Worm (Caenorhabditis elegans): ENCODE data around the gene Y49F6B.2.

- no peak for TF ChIP-seq him-1 (tag; optimal IDR thresholded peaks at IDR 0.05)
- no peak for TF ChIP-seq W03F9.2 (tag; optimal IDR thresholded peaks at IDR 0.05)
Measured at ce11 chrII:3527460-3527859, 24.7 kb downstream of the Y49F6B.2 start.

All from whole organism, L4/young adult.